Worm (Caenorhabditis elegans): ENCODE data around the gene C34E10.10.

DNA sequence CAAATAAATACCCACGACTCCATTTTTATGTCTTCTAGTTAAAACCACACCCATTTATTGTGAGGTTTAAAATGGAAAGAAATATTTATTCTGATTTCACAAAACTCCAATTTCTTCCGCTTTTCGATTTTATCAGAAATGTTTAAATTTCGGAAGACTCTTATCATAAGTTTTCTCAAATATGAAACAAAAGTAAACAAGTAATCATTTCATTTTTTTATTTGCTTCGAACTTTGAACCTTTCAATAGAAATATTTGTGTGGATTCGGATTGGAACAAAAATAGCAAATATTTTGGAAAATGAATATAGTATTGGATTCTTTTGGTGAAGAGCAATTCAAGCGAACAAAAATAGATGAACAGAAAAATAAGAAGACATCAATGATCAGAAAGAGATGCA is 5.9 kb downstream of the C34E10.10 start:
- no peak for TF ChIP-seq nhr-12 (tag; optimal IDR thresholded peaks at IDR 0.05)
- no peak for TF ChIP-seq pha-4 (tag; optimal IDR thresholded peaks at IDR 0.05)
- no peak for TF ChIP-seq blmp-1 (tag; optimal IDR thresholded peaks at IDR 0.05)
- no peak for TF ChIP-seq cnd-1 (tag; optimal IDR thresholded peaks at IDR 0.05)
- no peak for TF ChIP-seq elt-3 (tag; optimal IDR thresholded peaks at IDR 0.05)
- no peak for TF ChIP-seq ces-1 (GFP tag; optimal IDR thresholded peaks at IDR 0.05)
- TF ChIP-seq lin-32 (GFP tag; optimal IDR thresholded peaks at IDR 0.05): no peak
- TF ChIP-seq hlh-1 (tag; optimal IDR thresholded peaks at IDR 0.05): no peak
- no peak for TF ChIP-seq M03D4.4 (tag; optimal IDR thresholded peaks at IDR 0.05)

Measured in whole organism, mixed stage, embryonic.